Worm (Caenorhabditis elegans) whole organism, L2 larva: ENCODE results near the gene D1053.2.

Source experiments
- F13H6.1 ChIP-seq: sonication (generic microtip); optimal IDR thresholded peaks from 2 replicates; lab custom pipeline; 2016; ENCODE audit warnings: missing genetic modification characterization, missing compliant biosample characterization
- R02D3.7 ChIP-seq: fragments of 150-350 bp; optimal IDR thresholded peaks from 2 replicates; lab custom pipeline; 2014; ENCODE audit warnings: missing biosample characterization, missing genetic modification characterization
- Y55F3AM.14 ChIP-seq: fragments of 200-800 bp; sonication (Bioruptor generic); optimal IDR thresholded peaks from 2 replicates; lab custom pipeline; 2018; ENCODE audit warnings: mild to moderate bottlenecking, missing genetic modification characterization, missing compliant biosample characterization
- ZK546.5 ChIP-seq: sonication (generic microtip); optimal IDR thresholded peaks from 2 replicates; lab custom pipeline; 2017; ENCODE audit warnings: missing biosample characterization, missing genetic modification characterization
- alr-1 ChIP-seq: fragments of 150-350 bp; optimal IDR thresholded peaks from 2 replicates; lab custom pipeline; 2014; ENCODE audit warnings: missing biosample characterization, missing genetic modification characterization
- aly-2 ChIP-seq: fragments of 150-350 bp; optimal IDR thresholded peaks from 2 replicates; lab custom pipeline; 2014; ENCODE audit warnings: missing biosample characterization, missing genetic modification characterization
- blmp-1 ChIP-seq: sonication (generic microtip); optimal IDR thresholded peaks from 2 replicates; lab custom pipeline; 2017; ENCODE audit warnings: missing genetic modification characterization, mild to moderate bottlenecking, missing compliant biosample characterization, antibody characterized with exemption, moderate library complexity; ENCODE audit not compliant: insufficient read depth
- ceh-16 ChIP-seq: fragments of 150-350 bp; optimal IDR thresholded peaks from 2 replicates; lab custom pipeline; 2014; ENCODE audit warnings: missing biosample characterization, missing genetic modification characterization
- ceh-82 ChIP-seq: fragments of 150-350 bp; optimal IDR thresholded peaks from 2 replicates; lab custom pipeline; 2014; ENCODE audit warnings: missing biosample characterization, missing genetic modification characterization
- crh-2 ChIP-seq: sonication (generic microtip); optimal IDR thresholded peaks from 2 replicates; lab custom pipeline; 2017; ENCODE audit warnings: missing biosample characterization, missing genetic modification characterization
- dmd-4 ChIP-seq: sonication (generic microtip); optimal IDR thresholded peaks from 2 replicates; lab custom pipeline; 2017; ENCODE audit warnings: missing biosample characterization, missing genetic modification characterization
- egl-27 ChIP-seq: sonication (generic microtip); optimal IDR thresholded peaks from 3 replicates; lab custom pipeline; 2017; ENCODE audit warnings: missing biosample characterization, missing genetic modification reagents, missing genetic modification characterization
- elt-1 ChIP-seq: fragments of 150-350 bp; optimal IDR thresholded peaks from 2 replicates; lab custom pipeline; 2014; ENCODE audit warnings: missing biosample characterization, missing genetic modification characterization
- elt-3 ChIP-seq: sonication (generic microtip); optimal IDR thresholded peaks from 2 replicates; lab custom pipeline; 2017; ENCODE audit warnings: missing biosample characterization, missing genetic modification characterization
- fos-1 ChIP-seq: fragments of 150-350 bp; optimal IDR thresholded peaks from 2 replicates; lab custom pipeline; 2014; ENCODE audit warnings: missing biosample characterization, missing genetic modification characterization
- gmeb-1 ChIP-seq: fragments of 150-350 bp; optimal IDR thresholded peaks from 2 replicates; lab custom pipeline; 2014; ENCODE audit warnings: missing biosample characterization, missing genetic modification characterization
- lin-11 ChIP-seq: fragments of 150-350 bp; sonication (generic microtip); optimal IDR thresholded peaks from 2 replicates; lab custom pipeline; 2014; ENCODE audit warnings: missing biosample characterization, missing genetic modification characterization, inconsistent platforms, mixed read lengths
- lin-13 ChIP-seq: fragments of 150-350 bp; optimal IDR thresholded peaks from 2 replicates; lab custom pipeline; 2014; ENCODE audit warnings: missing biosample characterization, missing genetic modification reagents, missing genetic modification characterization
- lin-39 ChIP-seq: fragments of 150-350 bp; optimal IDR thresholded peaks from 2 replicates; lab custom pipeline; 2014; ENCODE audit warnings: missing biosample characterization, missing genetic modification reagents, missing genetic modification characterization
- lsy-2 ChIP-seq, 2 experiments: fragments of 150-350 bp in 1 of 2; sonication (generic microtip) in 1 of 2; optimal IDR thresholded peaks; 2 replicates each; lab custom pipeline; 2014 to 2017; ENCODE audit warnings: missing biosample characterization in 2 of 2, missing genetic modification characterization in 2 of 2
- mab-5 ChIP-seq: fragments of 150-350 bp; optimal IDR thresholded peaks from 2 replicates; lab custom pipeline; 2014; ENCODE audit warnings: missing biosample characterization, missing genetic modification characterization
- mbf-1 ChIP-seq: sonication (generic microtip); optimal IDR thresholded peaks from 2 replicates; lab custom pipeline; 2017; ENCODE audit warnings: missing biosample characterization, missing genetic modification characterization
- mdl-1 ChIP-seq, 2 experiments: fragments of 150-350 bp in 1 of 2; sonication (generic microtip) in 1 of 2; optimal IDR thresholded peaks; 2 replicates each; lab custom pipeline; 2017; ENCODE audit warnings: missing biosample characterization in 2 of 2, missing genetic modification characterization in 2 of 2
- nhr-10 ChIP-seq: sonication (generic microtip); optimal IDR thresholded peaks from 2 replicates; lab custom pipeline; 2017; ENCODE audit warnings: missing biosample characterization, missing genetic modification characterization
- nhr-11 ChIP-seq: fragments of 150-350 bp; optimal IDR thresholded peaks from 2 replicates; lab custom pipeline; 2014; ENCODE audit warnings: missing biosample characterization, missing genetic modification characterization
- nhr-12 ChIP-seq: fragments of 150-350 bp; optimal IDR thresholded peaks from 2 replicates; lab custom pipeline; 2014; ENCODE audit warnings: missing biosample characterization, missing genetic modification characterization
- nhr-129 ChIP-seq: fragments of 150-350 bp; optimal IDR thresholded peaks from 2 replicates; lab custom pipeline; 2014; ENCODE audit warnings: missing biosample characterization, missing genetic modification characterization
- nhr-23 ChIP-seq: fragments of 150-350 bp; optimal IDR thresholded peaks from 2 replicates; lab custom pipeline; 2014; ENCODE audit warnings: missing biosample characterization, missing genetic modification reagents, missing genetic modification characterization
- nhr-237 ChIP-seq: fragments of 150-350 bp; optimal IDR thresholded peaks from 2 replicates; lab custom pipeline; 2014; ENCODE audit warnings: missing biosample characterization, missing genetic modification characterization
- nhr-25 ChIP-seq: fragments of 150-350 bp; sonication (generic microtip); optimal IDR thresholded peaks from 3 replicates; lab custom pipeline; 2014; ENCODE audit warnings: missing biosample characterization, missing genetic modification characterization
- nhr-6 ChIP-seq: fragments of 150-350 bp; optimal IDR thresholded peaks from 2 replicates; lab custom pipeline; 2014; ENCODE audit warnings: missing biosample characterization, missing genetic modification characterization
- nhr-77 ChIP-seq: fragments of 150-350 bp; optimal IDR thresholded peaks from 2 replicates; lab custom pipeline; 2014; ENCODE audit warnings: missing biosample characterization, missing genetic modification characterization
- peb-1 ChIP-seq: fragments of 150-350 bp; optimal IDR thresholded peaks from 2 replicates; lab custom pipeline; 2014; ENCODE audit warnings: missing biosample characterization, missing genetic modification characterization
- skn-1 ChIP-seq: sonication (generic microtip); optimal IDR thresholded peaks from 2 replicates; lab custom pipeline; 2017; ENCODE audit warnings: missing biosample characterization, missing genetic modification characterization
- sma-3 ChIP-seq: sonication (generic microtip); optimal IDR thresholded peaks from 2 replicates; lab custom pipeline; 2016; ENCODE audit warnings: missing genetic modification reagents, missing genetic modification characterization, missing compliant biosample characterization
- sma-9 ChIP-seq, 2 experiments: fragments of 150-350 bp in 1 of 2; sonication (generic microtip) in 1 of 2; optimal IDR thresholded peaks; 2 replicates each; lab custom pipeline; 2014 to 2016; ENCODE audit warnings: missing genetic modification characterization in 2 of 2, mild to moderate bottlenecking in 1 of 2, missing biosample characterization in 1 of 2, missing compliant biosample characterization in 1 of 2, missing genetic modification reagents in 1 of 2, moderate library complexity in 1 of 2
- snpc-4 ChIP-seq: fragments of 150-350 bp; optimal IDR thresholded peaks from 2 replicates; lab custom pipeline; 2014; ENCODE audit warnings: missing biosample characterization, missing genetic modification characterization
- unc-39 ChIP-seq: fragments of 150-350 bp; optimal IDR thresholded peaks from 2 replicates; lab custom pipeline; 2014; ENCODE audit warnings: missing biosample characterization, missing genetic modification characterization
- unc-55 ChIP-seq: fragments of 150-350 bp; sonication (generic microtip); optimal IDR thresholded peaks from 3 replicates; lab custom pipeline; 2014; ENCODE audit warnings: missing biosample characterization, missing genetic modification reagents, missing genetic modification characterization
- unc-62 ChIP-seq: fragments of 150-350 bp; optimal IDR thresholded peaks from 2 replicates; lab custom pipeline; 2014; ENCODE audit warnings: missing biosample characterization, missing genetic modification reagents, missing genetic modification characterization
- zag-1 ChIP-seq: fragments of 150-350 bp; optimal IDR thresholded peaks from 2 replicates; lab custom pipeline; 2014; ENCODE audit warnings: missing biosample characterization, missing genetic modification characterization
- ztf-1 ChIP-seq: fragments of 200-800 bp; sonication (Bioruptor generic); conservative IDR thresholded peaks from 2 replicates; pipeline ENCODE4 v1.3.6; 2022; ENCODE audit warnings: missing genetic modification characterization, missing compliant biosample characterization
- ztf-11 ChIP-seq: sonication (generic microtip); optimal IDR thresholded peaks from 2 replicates; lab custom pipeline; 2017; ENCODE audit warnings: missing biosample characterization, missing genetic modification characterization

Gene D1053.2

DNA sequence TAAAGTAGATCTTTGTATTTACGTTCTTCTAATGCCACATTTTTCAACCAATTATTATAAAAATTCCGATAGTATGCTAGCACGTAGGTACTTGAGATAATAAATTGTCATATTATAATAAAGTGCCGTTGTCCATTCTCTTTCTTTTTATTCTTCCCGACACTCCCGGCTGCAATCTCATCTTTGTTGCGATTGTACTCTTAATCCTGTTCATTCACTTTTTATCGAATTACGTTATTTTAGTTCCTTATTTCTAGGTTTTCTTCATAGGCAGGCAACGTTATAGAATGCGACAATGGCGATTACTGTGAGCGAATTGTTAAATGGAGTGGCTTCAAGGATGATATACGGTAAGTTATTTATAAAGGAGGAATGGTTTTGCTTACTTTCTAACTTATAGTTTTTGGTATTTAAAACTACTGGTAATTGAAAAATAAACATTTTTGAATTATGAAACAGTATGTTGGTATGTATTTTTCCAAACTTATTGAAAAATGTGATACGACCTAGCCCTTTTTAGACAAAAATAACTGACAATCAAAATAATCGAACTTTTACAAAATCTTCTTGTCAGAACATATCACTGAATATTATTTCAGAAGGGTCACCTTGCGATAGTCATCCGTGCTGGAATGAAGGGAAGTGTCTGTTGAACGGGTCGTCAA is 18.0 kb downstream of the D1053.2 start, which contains the start of gene C40H5.2:
Gene C40H5.2 (plus strand): TSS at position 256 of the 665 bp plus-strand sequence.
- TF ChIP-seq nhr-12 (tag; lab: Kevin White, UChicago), result no peak
- TF ChIP-seq, all 48 proteins: peak for 0

DNA sequence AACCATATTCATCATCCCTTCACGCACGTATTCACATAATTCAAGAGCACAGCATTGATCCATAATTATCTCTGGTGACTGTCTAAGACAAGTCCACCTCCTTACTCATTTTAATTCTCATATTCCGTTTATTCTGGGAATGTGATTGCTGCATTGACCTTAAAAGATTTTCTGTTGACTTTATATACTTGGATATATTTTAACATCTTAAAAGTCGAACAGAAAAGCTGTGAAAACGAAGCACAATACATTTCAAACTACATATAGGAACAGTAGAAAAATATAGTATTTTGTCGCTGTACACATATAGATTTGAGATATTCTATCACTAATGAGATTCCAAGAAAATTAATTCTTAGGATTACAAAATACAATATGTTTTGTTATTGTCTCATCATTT is 24.3 kb downstream of the D1053.2 start:
- TF ChIP-seq sma-9 (GFP tag; optimal IDR thresholded peaks at IDR 0.05; lab: Kevin White, UChicago), result no peak
- TF ChIP-seq sma-9 (tag; optimal IDR thresholded peaks at IDR 0.05; lab: Kevin White, UChicago), result no peak
- no peak for TF ChIP-seq peb-1 (tag; lab: Kevin White, UChicago)
- TF ChIP-seq lin-39 (tag; lab: Kevin White, UChicago), result no peak
- no peak for TF ChIP-seq dmd-4
- TF ChIP-seq nhr-237, result no peak
- TF ChIP-seq nhr-6, result no peak
- TF ChIP-seq elt-3 (tag; lab: Kevin White, UChicago), result no peak
- TF ChIP-seq unc-55 (GFP tag; lab: Kevin White, UChicago), result no peak
- no peak for TF ChIP-seq F13H6.1 (tag; lab: Kevin White, UChicago)
- no peak for TF ChIP-seq elt-1 (tag; lab: Kevin White, UChicago)
- TF ChIP-seq nhr-77, result no peak

DNA sequence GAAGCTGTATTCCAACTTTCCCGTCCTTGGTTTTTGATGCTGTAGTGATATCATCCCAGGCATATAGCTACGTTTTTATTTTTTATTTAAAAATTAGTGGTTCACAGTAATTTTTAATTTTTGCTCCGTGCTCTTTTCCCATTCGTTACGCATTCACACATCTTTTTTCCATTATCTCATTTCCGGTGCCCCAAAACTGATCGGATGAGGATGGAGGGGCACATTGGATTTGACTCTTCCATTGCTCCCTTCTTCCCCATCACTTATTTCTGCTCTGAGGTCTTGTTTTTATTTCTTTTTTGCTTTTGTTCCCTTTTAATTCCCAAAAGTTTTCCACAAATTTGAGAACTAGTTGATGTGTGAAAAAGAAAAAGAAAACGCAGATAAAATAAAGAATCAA is 25.2 kb downstream of the D1053.2 start:
- TF ChIP-seq nhr-11 (tag; lab: Kevin White, UChicago), result no peak
- no peak for TF ChIP-seq nhr-237
- TF ChIP-seq ZK546.5 (tag; lab: Kevin White, UChicago), result no peak
- no peak for TF ChIP-seq lin-13
- no peak for TF ChIP-seq elt-3 (tag; lab: Kevin White, UChicago)
- TF ChIP-seq nhr-23 (tag; lab: Kevin White, UChicago), result no peak
- TF ChIP-seq nhr-10, result no peak
- no peak for TF ChIP-seq nhr-77
- TF ChIP-seq nhr-129, result no peak
- no peak for TF ChIP-seq skn-1 (tag; lab: Kevin White, UChicago)
- TF ChIP-seq unc-39 (tag; lab: Kevin White, UChicago), result no peak
- TF ChIP-seq zag-1 (tag; lab: Kevin White, UChicago), result no peak
- no peak for TF ChIP-seq nhr-12 (tag; lab: Kevin White, UChicago)
- no peak for TF ChIP-seq nhr-25
- no peak for TF ChIP-seq lin-11 (tag; lab: Kevin White, UChicago)
- no peak for TF ChIP-seq egl-27 (tag; lab: Kevin White, UChicago)
- no peak for TF ChIP-seq lin-39 (tag; lab: Kevin White, UChicago)
- no peak for TF ChIP-seq gmeb-1 (tag; lab: Kevin White, UChicago)
- no peak for TF ChIP-seq ztf-1 (GFP tag; lab: Robert Waterston, UW)
- TF ChIP-seq ceh-82 (tag; lab: Kevin White, UChicago), result no peak

DNA sequence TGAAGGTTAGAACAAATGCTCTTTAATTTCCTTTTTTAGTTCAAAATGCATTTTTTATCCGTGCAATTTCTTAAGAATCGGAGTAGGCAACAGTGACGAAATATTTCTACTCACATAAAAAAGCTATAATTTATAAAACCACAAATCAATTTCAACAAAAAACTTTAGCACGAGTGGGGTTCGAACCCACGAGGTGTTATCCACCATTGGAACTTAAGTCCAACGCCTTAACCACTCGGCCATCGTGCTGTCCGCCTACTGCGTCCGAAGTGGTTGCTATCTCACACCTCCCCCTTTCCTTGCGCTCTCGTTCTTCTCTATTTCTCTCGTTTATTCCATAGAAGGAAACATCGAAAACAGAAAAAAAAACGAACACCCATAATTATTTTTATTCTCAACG is 29.7 kb downstream of the D1053.2 start:
- no peak for TF ChIP-seq R02D3.7 (tag; lab: Kevin White, UChicago)
- TF ChIP-seq blmp-1 (tag; lab: Kevin White, UChicago), result no peak
- TF ChIP-seq sma-3, result no peak
- TF ChIP-seq mab-5 (tag; lab: Kevin White, UChicago), result peak; percentile 11
- peak; percentile 56 for TF ChIP-seq nhr-6
- peak; percentile 75 for TF ChIP-seq lin-13
- no peak for TF ChIP-seq Y55F3AM.14 (GFP tag; lab: Kevin White, UChicago)
- TF ChIP-seq peb-1 (tag; lab: Kevin White, UChicago), result no peak
- TF ChIP-seq ceh-82 (tag; lab: Kevin White, UChicago), result no peak
- peak; percentile 65 for TF ChIP-seq crh-2 (tag; lab: Kevin White, UChicago)
- TF ChIP-seq mdl-1 (tag; optimal IDR thresholded peaks at IDR 0.05; lab: Kevin White, UChicago), result peak in 1 of 2 experiments; percentile 58
- TF ChIP-seq lin-11 (tag; lab: Kevin White, UChicago), result peak; percentile 50
- TF ChIP-seq alr-1 (tag; lab: Kevin White, UChicago), result no peak
- peak; percentile 64 for TF ChIP-seq F13H6.1 (tag; lab: Kevin White, UChicago)
- TF ChIP-seq ztf-11 (tag; lab: Kevin White, UChicago), result no peak
- TF ChIP-seq skn-1 (tag; lab: Kevin White, UChicago), result peak; percentile 18
- peak; percentile 15 for TF ChIP-seq snpc-4 (tag; lab: Kevin White, UChicago)
- TF ChIP-seq nhr-25, result no peak
- TF ChIP-seq unc-39 (tag; lab: Kevin White, UChicago), result no peak
- no peak for TF ChIP-seq nhr-23 (tag; lab: Kevin White, UChicago)
- TF ChIP-seq nhr-129, result peak; percentile 74
- TF ChIP-seq ceh-16 (tag; lab: Kevin White, UChicago), result no peak
- TF ChIP-seq nhr-77, result no peak
- no peak for TF ChIP-seq lin-39 (tag; lab: Kevin White, UChicago)
- peak; percentile 91 for TF ChIP-seq unc-55 (GFP tag; lab: Kevin White, UChicago)
- TF ChIP-seq lsy-2 (tag; optimal IDR thresholded peaks at IDR 0.05; lab: Kevin White, UChicago), result no peak
- no peak for TF ChIP-seq gmeb-1 (tag; lab: Kevin White, UChicago)
- TF ChIP-seq aly-2, result no peak
- TF ChIP-seq ZK546.5 (tag; lab: Kevin White, UChicago), result no peak
- TF ChIP-seq zag-1 (tag; lab: Kevin White, UChicago), result peak; percentile 60
- TF ChIP-seq dmd-4, result no peak
- no peak for TF ChIP-seq unc-62 (GFP tag; lab: Kevin White, UChicago)
- TF ChIP-seq egl-27 (tag; lab: Kevin White, UChicago), result peak; percentile 55
- TF ChIP-seq nhr-12 (tag; lab: Kevin White, UChicago), result no peak
- TF ChIP-seq fos-1 (tag; lab: Kevin White, UChicago), result peak; percentile 68
- TF ChIP-seq mbf-1 (tag; lab: Kevin White, UChicago), result no peak
- no peak for TF ChIP-seq ztf-1 (GFP tag; lab: Robert Waterston, UW)
- no peak for TF ChIP-seq nhr-237
